Worm (Caenorhabditis elegans): ENCODE results near the gene F43C9.2.

- no peak for TF ChIP-seq M03D4.4 (tag; optimal IDR thresholded peaks at IDR 0.05)
- no peak for TF ChIP-seq pha-4 (tag; optimal IDR thresholded peaks at IDR 0.05)
- TF ChIP-seq nhr-237 (tag; optimal IDR thresholded peaks at IDR 0.05): no peak
Observed at ce11 chrX:4742285-4742684, 41.1 kb upstream of the F43C9.2 start.
